Fruit fly (Drosophila melanogaster): ENCODE measurements around the gene CG3308.

CG3308 gene

DNA sequence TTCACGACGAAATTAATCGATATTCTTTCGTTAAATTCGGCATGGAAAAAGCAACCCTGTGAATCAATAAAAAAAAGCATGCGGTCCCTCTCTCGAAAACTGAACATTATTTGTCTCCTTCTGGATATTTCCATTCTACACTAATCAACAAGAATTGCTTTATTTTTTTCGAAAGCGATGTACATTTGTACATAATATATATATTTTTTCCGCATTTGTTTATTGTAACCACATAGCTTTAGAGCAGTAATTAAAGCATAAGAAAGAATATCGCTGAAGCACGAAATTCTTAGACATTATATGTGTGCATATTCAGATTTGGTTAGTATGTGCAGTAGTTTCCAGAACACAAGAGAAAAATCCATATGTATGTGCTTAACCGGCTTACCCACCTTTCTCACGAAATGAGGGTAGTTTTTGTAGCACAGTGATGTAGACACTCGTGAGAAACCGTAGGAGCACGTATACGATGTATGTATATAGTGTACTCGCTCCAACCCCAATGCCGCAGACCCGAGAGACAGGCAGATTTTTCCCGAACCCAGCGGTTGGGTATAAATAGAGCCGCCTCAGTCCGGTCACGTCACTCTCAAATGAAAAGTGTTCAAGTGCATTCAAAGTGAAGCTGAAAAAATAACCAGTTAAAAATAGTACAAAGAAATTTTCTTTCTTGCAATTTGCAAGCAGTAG, 22.6 kb upstream of the CG3308 start (continued):
- TF ChIP-seq fd59A (GFP tag; optimal IDR thresholded peaks at IDR 0.05) = peak; percentile 88
- peak; percentile 83 for TF ChIP-seq Hr39 (GFP tag; optimal IDR thresholded peaks at IDR 0.05)
- TF ChIP-seq lz (GFP tag; optimal IDR thresholded peaks at IDR 0.05) = peak; percentile 81
- TF ChIP-seq CG1621 (tag; optimal IDR thresholded peaks at IDR 0.05) = peak; percentile 85
- peak; percentile 80 for TF ChIP-seq Eip75B (GFP tag; optimal IDR thresholded peaks at IDR 0.05)
- TF ChIP-seq Lpt (GFP tag; optimal IDR thresholded peaks at IDR 0.05) = peak; percentile 87
- TF ChIP-seq Hr38 (GFP tag; optimal IDR thresholded peaks at IDR 0.05) = no peak
- TF ChIP-seq vri (GFP tag; optimal IDR thresholded peaks at IDR 0.05) = peak; percentile 86
- peak; percentile 94 for TF ChIP-seq Sox102F (GFP tag; optimal IDR thresholded peaks at IDR 0.05)

DNA sequence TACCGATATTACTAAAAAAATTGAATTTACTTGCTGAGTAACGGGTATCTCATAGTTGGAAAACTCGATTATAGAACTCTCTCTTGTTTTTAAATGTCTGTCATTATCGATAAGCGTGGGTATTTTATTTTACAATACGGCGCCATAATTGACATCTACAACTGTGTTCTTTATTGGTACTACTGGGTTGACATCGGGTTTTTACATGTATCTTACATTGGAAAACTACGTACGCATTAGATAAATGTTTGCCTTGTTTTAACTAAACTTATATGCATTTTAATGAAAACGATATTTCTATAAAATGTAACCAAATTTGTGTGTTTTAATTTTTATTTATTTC, 22.0 kb upstream of the CG3308 start:
- TF ChIP-seq fd59A (GFP tag; optimal IDR thresholded peaks at IDR 0.05) (no peak), Hr4 (GFP tag; optimal IDR thresholded peaks at IDR 0.05) (no peak), CG16779 (tag; optimal IDR thresholded peaks at IDR 0.05) (no peak), Smox (GFP tag; optimal IDR thresholded peaks at IDR 0.05) (no peak), achi (GFP tag; optimal IDR thresholded peaks at IDR 0.05) (no peak), Sox102F (GFP tag; optimal IDR thresholded peaks at IDR 0.05) (no peak), CG7368 (GFP tag; optimal IDR thresholded peaks at IDR 0.05) (no peak), Hr39 (GFP tag; optimal IDR thresholded peaks at IDR 0.05) (no peak), CG8632 (GFP tag; optimal IDR thresholded peaks at IDR 0.05) (no peak), eg (GFP tag; IDR thresholded peaks at IDR 0.05) (no peak), svp (GFP tag) (no peak)

DNA sequence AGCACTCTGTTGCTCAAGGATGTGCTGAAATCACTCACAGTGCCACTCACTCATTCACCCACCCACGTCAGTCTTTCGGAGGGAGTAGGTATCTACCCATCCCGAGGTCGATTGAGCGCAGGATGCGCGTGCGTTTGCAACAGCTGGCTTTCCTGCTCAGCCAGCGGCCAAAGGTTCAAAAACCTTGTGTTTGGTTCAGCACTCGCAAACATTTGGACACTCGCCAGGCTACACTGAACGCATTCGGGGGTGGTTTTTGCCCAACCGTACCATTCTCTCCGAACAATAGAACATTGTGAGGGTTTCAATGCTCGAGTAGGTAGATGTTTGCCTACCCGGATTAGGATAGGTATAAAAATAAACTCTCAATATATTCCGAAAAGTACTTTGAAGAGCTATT, 21.4 kb upstream of the CG3308 start:
- TF ChIP-seq CG6276 (GFP tag; optimal IDR thresholded peaks at IDR 0.05) (no peak), Gug (GFP tag; IDR thresholded peaks at IDR 0.05) (no peak), Eip78C (GFP tag) (peak; percentile 62)

DNA sequence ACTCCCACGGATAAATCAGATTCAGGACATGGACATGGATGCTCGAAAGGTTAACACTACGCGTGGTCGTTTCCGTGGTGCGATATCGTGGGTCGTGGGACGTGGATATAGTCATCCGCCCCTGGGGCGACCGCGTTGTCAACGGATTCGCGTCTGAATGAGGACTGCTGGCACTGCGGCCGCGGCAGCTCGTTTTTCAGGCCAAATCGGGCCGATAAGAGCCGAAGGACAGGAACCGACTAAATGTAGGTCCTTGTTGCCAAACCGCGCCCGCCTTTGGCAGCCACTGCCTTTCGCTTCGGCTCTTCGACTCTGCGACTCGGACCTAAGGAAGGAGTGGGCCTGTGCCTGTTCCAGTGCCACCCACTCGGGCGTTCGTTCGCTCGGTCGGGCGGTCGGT, 20.2 kb upstream of the CG3308 start, which contains the start of gene SIFaR:
Gene SIFaR, minus strand, starts transcription at position 166 of the 400 bp plus-strand sequence.
- TF ChIP-seq CG11294 (GFP tag; IDR thresholded peaks at IDR 0.05) (no peak), Ets96B (tag; optimal IDR thresholded peaks at IDR 0.05) (no peak), lz (GFP tag; optimal IDR thresholded peaks at IDR 0.05) (no peak), pdm3 (GFP tag; optimal IDR thresholded peaks at IDR 0.05) (no peak), CG8632 (GFP tag; optimal IDR thresholded peaks at IDR 0.05) (no peak), CG8119 (GFP tag; IDR thresholded peaks at IDR 0.05) (no peak), ss (GFP tag; optimal IDR thresholded peaks at IDR 0.05) (no peak), CG11762 (GFP tag; optimal IDR thresholded peaks at IDR 0.05; ENCODE audit: insufficient read depth) (no peak), CG6808 (GFP tag; optimal IDR thresholded peaks at IDR 0.05) (no peak), fd85E (GFP tag; optimal IDR thresholded peaks at IDR 0.05) (no peak), CG9139 (GFP tag; optimal IDR thresholded peaks at IDR 0.05) (no peak), Sox14 (GFP tag; optimal IDR thresholded peaks at IDR 0.05) (no peak), Smox (GFP tag; optimal IDR thresholded peaks at IDR 0.05) (no peak), acj6 (GFP tag; optimal IDR thresholded peaks at IDR 0.05) (no peak), CG3032 (tag; optimal IDR thresholded peaks at IDR 0.05) (no peak)

DNA sequence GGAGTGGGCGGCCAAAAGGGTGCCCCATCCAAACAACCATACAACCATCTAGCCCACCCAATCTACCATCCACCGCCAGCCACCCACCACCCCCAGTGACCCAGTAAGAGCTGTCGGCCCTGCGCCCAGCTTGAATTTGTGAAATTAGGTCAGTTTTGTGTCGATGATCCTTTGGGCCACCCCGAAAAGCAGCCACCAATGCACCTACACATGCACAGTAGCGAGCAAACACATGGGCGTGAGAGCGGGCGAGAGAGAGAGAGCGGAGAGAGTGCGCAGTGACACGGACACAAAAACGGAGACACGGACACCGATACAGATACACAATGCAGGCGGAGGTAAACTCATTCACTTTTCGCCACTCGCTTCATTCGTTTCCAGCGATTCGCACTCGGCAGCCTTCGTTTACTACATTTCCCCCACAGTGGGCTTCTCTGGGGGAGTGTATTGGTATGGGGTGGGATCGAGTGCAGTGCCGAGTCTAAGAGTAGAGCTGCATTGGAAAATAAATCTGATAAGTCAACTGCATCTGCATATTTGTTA, 15.5 kb upstream of the CG3308 start:
- TF ChIP-seq Eip78C (GFP tag) = peak; percentile 26
- TF ChIP-seq CG10669 (GFP tag; optimal IDR thresholded peaks at IDR 0.05) = no peak
- TF ChIP-seq dsx (GFP tag; optimal IDR thresholded peaks at IDR 0.05; ENCODE audit: poor library complexity, severe bottlenecking) = no peak
- no peak for TF ChIP-seq fkh (GFP tag; optimal IDR thresholded peaks at IDR 0.05)
